Worm (Caenorhabditis elegans) whole organism, L4 larva: ENCODE data around the gene sri-74.

Source experiments
- fos-1 ChIP-seq: fragments of 150-350 bp; optimal IDR thresholded peaks from 2 replicates; lab custom pipeline; 2014; ENCODE audit warnings: missing biosample characterization, missing genetic modification characterization
- skn-1 ChIP-seq: fragments of 150-350 bp; optimal IDR thresholded peaks from 2 replicates; lab custom pipeline; 2014; ENCODE audit warnings: missing biosample characterization, missing genetic modification characterization
- zip-2 ChIP-seq: fragments of 150-350 bp; optimal IDR thresholded peaks from 2 replicates; lab custom pipeline; 2014; ENCODE audit warnings: missing biosample characterization, missing genetic modification characterization

DNA sequence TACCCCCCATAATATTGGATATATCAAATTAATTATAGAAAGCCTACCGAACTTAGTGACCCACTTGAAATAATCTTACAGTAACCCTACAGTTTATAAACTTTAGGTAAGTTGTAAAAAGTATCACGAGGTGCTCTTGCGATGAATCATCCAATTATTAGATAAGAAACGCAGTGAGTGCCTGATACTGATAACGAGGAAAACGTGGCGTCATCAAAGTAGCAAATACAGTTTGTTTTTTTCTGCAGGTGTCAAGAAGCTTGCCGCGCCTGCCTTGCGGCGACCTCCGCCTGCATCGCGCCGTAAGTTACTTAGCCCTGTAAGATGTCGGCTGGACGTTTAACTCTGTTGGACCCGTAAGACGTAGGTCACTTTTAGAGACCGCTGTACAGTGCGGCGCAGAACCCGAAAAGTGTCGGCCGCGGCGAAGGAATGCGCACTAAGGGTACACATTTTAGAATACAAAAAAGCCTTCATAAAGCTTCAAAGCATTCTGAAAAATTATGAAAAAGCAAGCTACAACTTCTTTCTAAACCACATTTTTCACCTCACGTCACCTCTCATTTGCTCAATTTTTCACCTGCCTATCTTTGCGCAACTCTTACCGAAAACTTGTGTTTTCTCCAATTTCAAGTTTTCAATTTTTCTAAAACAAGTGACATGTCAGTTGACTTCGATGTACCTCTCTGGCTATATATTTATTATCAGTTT is 27.4 kb upstream of the sri-74 start, which contains the start of gene sri-38:
- no peak for TF ChIP-seq skn-1
- no peak for TF ChIP-seq fos-1 (tag; lab: Kevin White, UChicago)
- TF ChIP-seq zip-2, result no peak
